Worm (Caenorhabditis elegans): ENCODE results near the gene ZK856.6.

Gene ZK856.6

DNA sequence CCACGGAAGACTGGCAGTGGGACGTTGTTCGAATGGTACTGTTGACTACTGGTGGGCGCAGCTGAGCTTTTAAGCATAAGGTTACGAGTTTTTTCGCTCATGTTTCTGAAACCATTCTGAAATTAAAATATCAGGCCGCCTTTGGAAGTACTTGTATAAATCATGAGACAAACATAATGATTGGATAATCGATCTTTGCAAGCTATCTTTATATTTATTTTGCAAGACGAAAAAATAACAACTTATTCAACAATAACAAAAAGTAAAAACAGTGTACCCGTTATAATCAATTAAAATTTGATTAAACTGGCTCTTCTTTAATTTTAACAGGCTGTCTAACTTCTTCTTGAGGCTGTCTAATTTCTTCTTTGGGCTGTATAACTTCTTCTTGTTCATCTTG lies 7.0 kb downstream of the ZK856.6 start, which contains the start of gene ZK856.16:
Gene ZK856.16 (minus strand): TSS at position 101 of the 400 bp plus-strand sequence.
- TF ChIP-seq ceh-39 (tag; optimal IDR thresholded peaks at IDR 0.05) (no peak), sptf-1 (tag; optimal IDR thresholded peaks at IDR 0.05) (no peak), nhr-28 (tag; optimal IDR thresholded peaks at IDR 0.05) (no peak), mep-1 (tag; optimal IDR thresholded peaks at IDR 0.05) (no peak), ceh-83 (GFP tag; optimal IDR thresholded peaks at IDR 0.05) (no peak)

- no peak for TF ChIP-seq mab-5 (tag; optimal IDR thresholded peaks at IDR 0.05)
Observed at ce11 chrV:10206502-10206901, 8.0 kb downstream of the ZK856.6 start, which contains the start of gene rpc-25. TSS of gene rpc-25 (minus strand) at chrV:10206602.

DNA sequence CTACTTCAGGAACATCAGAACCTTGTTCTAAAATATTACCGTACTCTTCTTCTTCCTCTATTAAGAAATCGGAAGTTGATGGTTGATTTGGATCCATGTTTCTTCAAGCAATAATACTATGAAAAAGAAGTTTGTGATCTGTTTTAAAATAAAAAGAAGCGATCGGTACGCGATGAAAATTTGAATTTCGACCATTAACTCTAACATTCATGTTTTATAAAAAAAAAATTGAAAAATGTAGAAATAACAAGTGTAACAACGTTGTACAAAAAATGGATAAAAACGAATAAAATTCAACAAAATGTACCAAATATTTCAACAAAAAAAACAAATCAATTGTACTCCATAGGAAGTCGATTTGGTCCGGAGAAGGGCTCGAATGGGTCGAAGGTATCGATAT lies 11.8 kb downstream of the ZK856.6 start, which contains the start of gene tftc-3:
Gene tftc-3 (minus strand): TSS at position 101 of the 400 bp plus-strand sequence.
- TF ChIP-seq nhr-12 (tag; optimal IDR thresholded peaks at IDR 0.05) = no peak
- TF ChIP-seq lin-32 (GFP tag; optimal IDR thresholded peaks at IDR 0.05) = no peak
- no peak for TF ChIP-seq lsy-2 (tag; optimal IDR thresholded peaks at IDR 0.05)
- no peak for TF ChIP-seq blmp-1 (tag; optimal IDR thresholded peaks at IDR 0.05)
- TF ChIP-seq mab-5 (tag; optimal IDR thresholded peaks at IDR 0.05) = no peak
- no peak for TF ChIP-seq ceh-39 (tag; optimal IDR thresholded peaks at IDR 0.05)
- no peak for TF ChIP-seq nhr-28 (tag; optimal IDR thresholded peaks at IDR 0.05)
- no peak for TF ChIP-seq nhr-76 (tag; optimal IDR thresholded peaks at IDR 0.05)
- no peak for TF ChIP-seq bed-3 (GFP tag; optimal IDR thresholded peaks at IDR 0.05)

- TF ChIP-seq hlh-1 (tag; optimal IDR thresholded peaks at IDR 0.05) (no peak), blmp-1 (tag; optimal IDR thresholded peaks at IDR 0.05) (no peak), ceh-43 (GFP tag; optimal IDR thresholded peaks at IDR 0.05) (no peak), mls-2 (tag; optimal IDR thresholded peaks at IDR 0.05) (no peak), nhr-76 (tag; optimal IDR thresholded peaks at IDR 0.05) (no peak), elt-1 (tag; optimal IDR thresholded peaks at IDR 0.05; ENCODE audit: borderline replicate concordance, insufficient read depth) (no peak), mab-5 (tag; optimal IDR thresholded peaks at IDR 0.05) (no peak), nhr-12 (tag; optimal IDR thresholded peaks at IDR 0.05) (no peak), unc-39 (tag; optimal IDR thresholded peaks at IDR 0.05) (no peak), zip-8 (tag; optimal IDR thresholded peaks at IDR 0.05) (no peak), unc-120 (tag; optimal IDR thresholded peaks at IDR 0.05; ENCODE audit: poor library complexity, severe bottlenecking) (no peak), nhr-2 (tag; optimal IDR thresholded peaks at IDR 0.05) (no peak), mep-1 (tag; optimal IDR thresholded peaks at IDR 0.05) (no peak), unc-62 (GFP tag; optimal IDR thresholded peaks at IDR 0.05) (no peak), sptf-1 (tag; optimal IDR thresholded peaks at IDR 0.05) (no peak)
Observed at ce11 chrV:10212027-10212426, 13.5 kb downstream of the ZK856.6 start, which contains the start of gene zhit-3. TSS of gene zhit-3 (minus strand) at chrV:10212127.

DNA sequence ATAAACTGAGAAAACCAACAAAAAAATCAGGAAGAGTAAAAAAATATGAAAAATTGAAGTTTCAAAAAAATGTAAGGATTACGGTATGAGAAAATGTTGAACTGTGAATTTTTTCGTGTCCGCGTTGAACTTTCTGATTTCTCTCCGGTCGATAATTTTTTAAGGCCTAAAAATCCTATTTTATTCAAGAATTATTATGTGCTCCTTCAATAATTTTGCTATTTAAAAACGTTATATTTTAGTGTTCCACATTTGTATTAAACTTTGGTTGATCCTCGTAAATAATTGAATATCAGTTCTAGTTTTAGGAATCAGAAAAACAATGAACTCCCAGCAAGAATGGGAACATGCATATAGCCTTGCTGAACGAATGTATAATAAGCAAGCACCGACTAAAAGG lies 14.1 kb downstream of the ZK856.6 start, which contains the start of gene hpo-40:
Gene hpo-40 (plus strand): TSS at position 301 of the 400 bp plus-strand sequence.
- TF ChIP-seq cnd-1 (tag; optimal IDR thresholded peaks at IDR 0.05) (no peak), bed-3 (GFP tag; optimal IDR thresholded peaks at IDR 0.05) (no peak), unc-62 (GFP tag; optimal IDR thresholded peaks at IDR 0.05) (no peak), snpc-4 (tag; optimal IDR thresholded peaks at IDR 0.05) (no peak), elt-1 (tag; optimal IDR thresholded peaks at IDR 0.05; ENCODE audit: borderline replicate concordance, insufficient read depth) (no peak), ceh-83 (GFP tag; optimal IDR thresholded peaks at IDR 0.05) (no peak)

DNA sequence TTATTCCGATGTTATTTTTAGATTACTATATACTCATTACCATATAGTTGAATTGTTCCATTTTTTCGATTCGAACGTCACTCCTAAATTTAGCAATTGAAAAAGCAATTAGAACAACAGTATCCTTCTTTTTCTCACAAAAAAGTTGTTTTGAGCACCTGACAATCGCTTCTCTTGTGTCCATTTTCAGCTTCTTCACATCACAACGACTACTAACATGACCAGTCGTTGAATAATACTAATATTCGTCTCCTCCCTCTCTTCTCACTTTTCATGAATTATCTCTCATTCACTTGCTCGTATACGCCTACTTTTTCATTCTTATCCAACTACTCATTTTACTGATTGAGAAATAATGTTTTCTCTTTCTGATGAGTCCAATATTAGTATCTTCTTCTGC lies 18.2 kb downstream of the ZK856.6 start, which contains the start of gene ZK856.14:
Gene ZK856.14 (plus strand): TSS at position 301 of the 400 bp plus-strand sequence.
- TF ChIP-seq lsy-2 (tag; optimal IDR thresholded peaks at IDR 0.05) (no peak), tbx-8 (GFP tag; optimal IDR thresholded peaks at IDR 0.05) (no peak), bed-3 (GFP tag; optimal IDR thresholded peaks at IDR 0.05) (no peak), nhr-12 (tag; optimal IDR thresholded peaks at IDR 0.05) (no peak), M03D4.4 (tag; optimal IDR thresholded peaks at IDR 0.05) (no peak), ceh-39 (tag; optimal IDR thresholded peaks at IDR 0.05) (no peak), lin-32 (GFP tag; optimal IDR thresholded peaks at IDR 0.05) (no peak), ces-1 (GFP tag; optimal IDR thresholded peaks at IDR 0.05) (no peak), mls-2 (tag; optimal IDR thresholded peaks at IDR 0.05) (no peak), cnd-1 (tag; optimal IDR thresholded peaks at IDR 0.05) (no peak), ceh-83 (GFP tag; optimal IDR thresholded peaks at IDR 0.05) (no peak), blmp-1 (tag; optimal IDR thresholded peaks at IDR 0.05) (no peak), lin-13 (tag; optimal IDR thresholded peaks at IDR 0.05) (no peak)

Data from whole organism, mixed stage, embryonic.